Fruit fly (Drosophila melanogaster): Measurements from ENCODE around the gene PVRAP.

Gene PVRAP

DNA sequence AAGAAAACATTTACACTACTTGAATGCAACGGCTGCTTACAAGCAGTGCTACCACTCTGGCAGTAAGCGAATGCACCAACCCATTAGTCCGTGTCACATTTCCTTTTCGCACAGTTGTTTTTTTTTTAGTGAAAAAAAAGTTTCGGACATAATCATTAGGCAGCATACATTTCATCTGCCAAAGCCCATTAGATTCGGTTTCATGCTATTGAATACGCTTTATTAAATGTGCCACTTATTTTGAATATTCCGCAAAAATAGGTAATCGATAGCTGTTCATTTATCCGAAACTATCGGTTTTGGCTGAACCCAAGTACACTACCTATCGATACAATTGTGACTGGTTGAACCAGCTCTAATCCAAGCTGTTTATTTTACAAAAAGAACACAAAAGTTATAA, 57.8 kb downstream of the PVRAP start, which contains the start of gene tant (continued):
- peak; percentile 36 for TF ChIP-seq CG8290 (GFP tag; optimal IDR thresholded peaks at IDR 0.05)
- no peak for TF ChIP-seq CG8290 (tag; optimal IDR thresholded peaks at IDR 0.05)
- TF ChIP-seq pzg (GFP tag; optimal IDR thresholded peaks at IDR 0.05), result peak; percentile 76
- TF ChIP-seq HLH4C (GFP tag; IDR thresholded peaks at IDR 0.05; ENCODE audit: partially characterized antibody), result peak; percentile 89
- no peak for TF ChIP-seq CG7357 (GFP tag; IDR thresholded peaks at IDR 0.05)
- TF ChIP-seq Dp (GFP tag; optimal IDR thresholded peaks at IDR 0.05), result peak; percentile 73
- TF ChIP-seq Nf-YB (GFP tag; optimal IDR thresholded peaks at IDR 0.05), result peak; percentile 87
- TF ChIP-seq sug (tag; optimal IDR thresholded peaks at IDR 0.05), result peak; percentile 45
- peak; percentile 31 for TF ChIP-seq CG1603 (tag; optimal IDR thresholded peaks at IDR 0.05)
- peak; percentile 97 for TF ChIP-seq knrl (GFP tag; IDR thresholded peaks at IDR 0.05; ENCODE audit: partially characterized antibody)
- TF ChIP-seq CG13287 (GFP tag; IDR thresholded peaks at IDR 0.05; ENCODE audit: partially characterized antibody), result peak; percentile 92
- TF ChIP-seq p53 (GFP tag; optimal IDR thresholded peaks at IDR 0.05), result peak; percentile 19
- TF ChIP-seq CG4730 (GFP tag; IDR thresholded peaks at IDR 0.05), result no peak
- TF ChIP-seq shn (GFP tag; optimal IDR thresholded peaks at IDR 0.05), result peak; percentile 16
- peak; percentile 58 for TF ChIP-seq stwl (tag; optimal IDR thresholded peaks at IDR 0.05)
- no peak for TF ChIP-seq CG13296 (GFP tag; optimal IDR thresholded peaks at IDR 0.05)
- TF ChIP-seq CG10979 (tag; optimal IDR thresholded peaks at IDR 0.05), result peak; percentile 12
- TF ChIP-seq dpn (GFP tag; optimal IDR thresholded peaks at IDR 0.05), result peak in 1 of 2 experiments; percentile 17
- no peak for TF ChIP-seq CG10959 (GFP tag; IDR thresholded peaks at IDR 0.05)
- TF ChIP-seq CG7786 (GFP tag; optimal IDR thresholded peaks at IDR 0.05), result no peak
- peak; percentile 6 for TF ChIP-seq CG18764 (GFP tag; optimal IDR thresholded peaks at IDR 0.05)
- peak; percentile 11 for TF ChIP-seq Bdp1 (GFP tag; optimal IDR thresholded peaks at IDR 0.05)
- peak; percentile 76 for TF ChIP-seq pita (GFP tag; optimal IDR thresholded peaks at IDR 0.05)
- TF ChIP-seq Scr (GFP tag; IDR thresholded peaks at IDR 0.05; ENCODE audit: partially characterized antibody), result peak; percentile 95
- peak in 1 of 2 experiments; percentile 8 for TF ChIP-seq Pdp1 (GFP tag; optimal IDR thresholded peaks at IDR 0.05)
- TF ChIP-seq CG2712 (tag; optimal IDR thresholded peaks at IDR 0.05), result peak; percentile 22
- peak; percentile 84 for TF ChIP-seq HmgD (GFP tag; optimal IDR thresholded peaks at IDR 0.05)
- peak; percentile 92 for TF ChIP-seq amos (GFP tag; IDR thresholded peaks at IDR 0.05; ENCODE audit: partially characterized antibody)
- peak; percentile 27 for TF ChIP-seq dm (GFP tag; optimal IDR thresholded peaks at IDR 0.05)
- TF ChIP-seq odd (GFP tag; optimal IDR thresholded peaks at IDR 0.05), result no peak
- peak; percentile 65 for TF ChIP-seq Med (GFP tag)
- peak; percentile 40; the same call in 1 of the 2 replicates for TF ChIP-seq Rfx (GFP tag; IDR thresholded peaks at IDR 0.05)
- TF ChIP-seq inv (GFP tag; IDR thresholded peaks at IDR 0.05; ENCODE audit: partially characterized antibody), result peak; percentile 92
- peak; percentile 82 for TF ChIP-seq nerfin-2 (GFP tag; IDR thresholded peaks at IDR 0.05; ENCODE audit: partially characterized antibody)
- TF ChIP-seq zfh2 (GFP tag; optimal IDR thresholded peaks at IDR 0.05), result peak; percentile 3
- peak; percentile 8 for TF ChIP-seq Side (GFP tag; optimal IDR thresholded peaks at IDR 0.05)
- peak; percentile 81 for TF ChIP-seq hb (GFP tag; IDR thresholded peaks at IDR 0.05; ENCODE audit: partially characterized antibody)
- peak; percentile 20 for TF ChIP-seq CG7839 (tag; optimal IDR thresholded peaks at IDR 0.05)
- TF ChIP-seq CG2129 (GFP tag; IDR thresholded peaks at IDR 0.05; ENCODE audit: partially characterized antibody), result peak; percentile 84
- peak; percentile 15 for TF ChIP-seq CG30020 (tag; optimal IDR thresholded peaks at IDR 0.05)
- TF ChIP-seq CG8944 (GFP tag; optimal IDR thresholded peaks at IDR 0.05), result no peak
- TF ChIP-seq Sin3A (optimal IDR thresholded peaks at IDR 0.05), result peak; percentile 88
- peak; percentile 75 for TF ChIP-seq sens (GFP tag)
- no peak for TF ChIP-seq CG18599 (GFP tag; optimal IDR thresholded peaks at IDR 0.05)
- TF ChIP-seq CG9609 (GFP tag; optimal IDR thresholded peaks at IDR 0.05), result peak; percentile 23
- TF ChIP-seq Dll (GFP tag; IDR thresholded peaks at IDR 0.05; ENCODE audit: partially characterized antibody), result peak; percentile 95
- peak; percentile 16 for TF ChIP-seq CG1792 (GFP tag; optimal IDR thresholded peaks at IDR 0.05)
- TF ChIP-seq Max (GFP tag; optimal IDR thresholded peaks at IDR 0.05), result peak; percentile 6
- TF ChIP-seq Xbp1 (GFP tag; optimal IDR thresholded peaks at IDR 0.05), result peak; percentile 11
- TF ChIP-seq vnd (GFP tag; IDR thresholded peaks at IDR 0.05; ENCODE audit: partially characterized antibody), result peak; percentile 88
- peak; percentile 96 for TF ChIP-seq CG8478 (optimal IDR thresholded peaks at IDR 0.05)

Data from whole organism, embryonic.